Worm (Caenorhabditis elegans) whole organism, L2 larva: ENCODE results near the gene sdhb-1.
A peak's percentile ranks its signal among the peaks of the same experiment; 100 is the strongest.

ENCODE experiments used
- C34F6.9 ChIP-seq: fragments of 150-350 bp; optimal IDR thresholded peaks from 2 replicates; lab custom pipeline; 2014; ENCODE audit warnings: missing biosample characterization, missing genetic modification characterization
- F13H6.1 ChIP-seq: sonication (generic microtip); optimal IDR thresholded peaks from 2 replicates; lab custom pipeline; 2016; ENCODE audit warnings: missing genetic modification characterization, missing compliant biosample characterization
- ZK546.5 ChIP-seq: sonication (generic microtip); optimal IDR thresholded peaks from 2 replicates; lab custom pipeline; 2017; ENCODE audit warnings: missing biosample characterization, missing genetic modification characterization
- alr-1 ChIP-seq: fragments of 150-350 bp; optimal IDR thresholded peaks from 2 replicates; lab custom pipeline; 2014; ENCODE audit warnings: missing biosample characterization, missing genetic modification characterization
- aly-2 ChIP-seq: fragments of 150-350 bp; optimal IDR thresholded peaks from 2 replicates; lab custom pipeline; 2014; ENCODE audit warnings: missing biosample characterization, missing genetic modification characterization
- ama-1 ChIP-seq: fragments of 150-350 bp; optimal IDR thresholded peaks from 2 replicates; lab custom pipeline; 2018; ENCODE audit warnings: inconsistent platforms
- ceh-16 ChIP-seq: fragments of 150-350 bp; optimal IDR thresholded peaks from 2 replicates; lab custom pipeline; 2014; ENCODE audit warnings: missing biosample characterization, missing genetic modification characterization
- ceh-82 ChIP-seq: fragments of 150-350 bp; optimal IDR thresholded peaks from 2 replicates; lab custom pipeline; 2014; ENCODE audit warnings: missing biosample characterization, missing genetic modification characterization
- crh-2 ChIP-seq: sonication (generic microtip); optimal IDR thresholded peaks from 2 replicates; lab custom pipeline; 2017; ENCODE audit warnings: missing biosample characterization, missing genetic modification characterization
- elt-3 ChIP-seq: sonication (generic microtip); optimal IDR thresholded peaks from 2 replicates; lab custom pipeline; 2017; ENCODE audit warnings: missing biosample characterization, missing genetic modification characterization
- fos-1 ChIP-seq: fragments of 150-350 bp; optimal IDR thresholded peaks from 2 replicates; lab custom pipeline; 2014; ENCODE audit warnings: missing biosample characterization, missing genetic modification characterization
- lin-11 ChIP-seq: fragments of 150-350 bp; sonication (generic microtip); optimal IDR thresholded peaks from 2 replicates; lab custom pipeline; 2014; ENCODE audit warnings: missing biosample characterization, missing genetic modification characterization, inconsistent platforms, mixed read lengths
- lin-39 ChIP-seq: fragments of 150-350 bp; optimal IDR thresholded peaks from 2 replicates; lab custom pipeline; 2014; ENCODE audit warnings: missing biosample characterization, missing genetic modification reagents, missing genetic modification characterization
- lsy-2 ChIP-seq, 2 experiments: fragments of 150-350 bp in 1 of 2; sonication (generic microtip) in 1 of 2; optimal IDR thresholded peaks; 2 replicates each; lab custom pipeline; 2014 to 2017; ENCODE audit warnings: missing biosample characterization in 2 of 2, missing genetic modification characterization in 2 of 2
- mab-5 ChIP-seq: fragments of 150-350 bp; optimal IDR thresholded peaks from 2 replicates; lab custom pipeline; 2014; ENCODE audit warnings: missing biosample characterization, missing genetic modification characterization
- nhr-11 ChIP-seq: fragments of 150-350 bp; optimal IDR thresholded peaks from 2 replicates; lab custom pipeline; 2014; ENCODE audit warnings: missing biosample characterization, missing genetic modification characterization
- nhr-129 ChIP-seq: fragments of 150-350 bp; optimal IDR thresholded peaks from 2 replicates; lab custom pipeline; 2014; ENCODE audit warnings: missing biosample characterization, missing genetic modification characterization
- nhr-23 ChIP-seq: fragments of 150-350 bp; optimal IDR thresholded peaks from 2 replicates; lab custom pipeline; 2014; ENCODE audit warnings: missing biosample characterization, missing genetic modification reagents, missing genetic modification characterization
- nhr-25 ChIP-seq: fragments of 150-350 bp; sonication (generic microtip); optimal IDR thresholded peaks from 3 replicates; lab custom pipeline; 2014; ENCODE audit warnings: missing biosample characterization, missing genetic modification characterization
- nhr-6 ChIP-seq: fragments of 150-350 bp; optimal IDR thresholded peaks from 2 replicates; lab custom pipeline; 2014; ENCODE audit warnings: missing biosample characterization, missing genetic modification characterization
- nhr-77 ChIP-seq: fragments of 150-350 bp; optimal IDR thresholded peaks from 2 replicates; lab custom pipeline; 2014; ENCODE audit warnings: missing biosample characterization, missing genetic modification characterization
- sem-4 ChIP-seq: fragments of 150-350 bp; optimal IDR thresholded peaks from 2 replicates; lab custom pipeline; 2014; ENCODE audit warnings: missing biosample characterization, missing genetic modification reagents, missing genetic modification characterization
- sma-3 ChIP-seq: sonication (generic microtip); optimal IDR thresholded peaks from 2 replicates; lab custom pipeline; 2016; ENCODE audit warnings: missing genetic modification reagents, missing genetic modification characterization, missing compliant biosample characterization
- sma-9 ChIP-seq, 2 experiments: fragments of 150-350 bp in 1 of 2; sonication (generic microtip) in 1 of 2; optimal IDR thresholded peaks; 2 replicates each; lab custom pipeline; 2014 to 2016; ENCODE audit warnings: missing genetic modification characterization in 2 of 2, mild to moderate bottlenecking in 1 of 2, missing biosample characterization in 1 of 2, missing compliant biosample characterization in 1 of 2, missing genetic modification reagents in 1 of 2, moderate library complexity in 1 of 2
- unc-55 ChIP-seq: fragments of 150-350 bp; sonication (generic microtip); optimal IDR thresholded peaks from 3 replicates; lab custom pipeline; 2014; ENCODE audit warnings: missing biosample characterization, missing genetic modification reagents, missing genetic modification characterization
- unc-62 ChIP-seq: fragments of 150-350 bp; optimal IDR thresholded peaks from 2 replicates; lab custom pipeline; 2014; ENCODE audit warnings: missing biosample characterization, missing genetic modification reagents, missing genetic modification characterization

sdhb-1 gene

DNA sequence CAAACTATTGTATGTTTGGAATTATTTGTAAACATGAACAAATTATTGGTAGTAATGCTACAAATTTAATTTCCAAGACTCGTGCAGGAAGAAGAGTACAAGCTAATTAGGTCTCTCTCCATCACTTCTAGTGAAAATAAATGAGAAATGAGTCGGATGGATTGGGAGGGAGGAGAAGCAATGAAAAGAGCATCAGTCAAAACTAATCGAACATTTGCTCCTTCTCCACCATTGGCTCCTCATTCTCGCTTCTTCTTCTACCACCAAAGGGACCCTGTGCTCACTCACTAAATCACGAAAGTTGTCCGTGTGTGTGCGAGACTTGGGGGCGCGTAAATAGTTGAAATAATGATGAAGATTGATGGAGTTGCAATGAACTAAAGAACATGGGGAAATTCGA lies 45.7 kb downstream of the sdhb-1 start (continued):
- TF ChIP-seq nhr-6 (tag; lab: Kevin White, UChicago): no peak
- TF ChIP-seq ZK546.5 (tag; lab: Kevin White, UChicago): no peak
- peak; percentile 56 for TF ChIP-seq C34F6.9
- TF ChIP-seq lsy-2 (tag; optimal IDR thresholded peaks at IDR 0.05; lab: Kevin White, UChicago): peak in 1 of 2 experiments; percentile 59
- TF ChIP-seq sem-4: peak; percentile 50
- TF ChIP-seq nhr-23 (tag; lab: Kevin White, UChicago): no peak
- no peak for TF ChIP-seq lin-11 (tag; lab: Kevin White, UChicago)
- no peak for TF ChIP-seq sma-3 (GFP tag; lab: Kevin White, UChicago)
- TF ChIP-seq unc-62 (GFP tag; lab: Kevin White, UChicago): peak; percentile 46
- TF ChIP-seq nhr-11 (tag; lab: Kevin White, UChicago): no peak
- TF ChIP-seq aly-2 (tag; lab: Kevin White, UChicago): no peak
- no peak for TF ChIP-seq nhr-25
- TF ChIP-seq nhr-77 (tag; lab: Kevin White, UChicago): no peak
- TF ChIP-seq ceh-16: no peak
- no peak for TF ChIP-seq ama-1 (lab: Kevin White, UChicago)
- TF ChIP-seq mab-5 (tag; lab: Kevin White, UChicago): peak; percentile 93

DNA sequence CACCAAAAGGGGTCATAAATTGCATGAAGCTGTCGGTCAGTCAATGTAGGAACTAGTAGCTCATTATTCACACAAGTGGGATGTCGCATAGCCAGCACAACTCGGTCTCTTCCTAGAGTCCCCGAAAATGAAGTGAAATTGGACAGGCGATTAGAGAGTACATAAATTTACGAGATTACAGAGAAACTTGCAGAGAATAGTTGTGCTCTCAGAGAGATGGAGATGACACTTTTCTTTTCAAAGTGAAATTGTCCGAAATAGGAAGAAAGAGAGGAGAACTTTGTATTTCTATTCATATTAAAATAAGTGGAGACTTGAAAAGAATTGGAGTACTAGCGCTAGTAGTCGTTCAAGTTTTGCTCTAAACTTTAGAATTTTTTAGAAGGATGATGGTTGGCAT lies 47.0 kb downstream of the sdhb-1 start:
- TF ChIP-seq sma-9 (GFP tag; optimal IDR thresholded peaks at IDR 0.05; lab: Kevin White, UChicago) (peak; percentile 32), sma-9 (tag; optimal IDR thresholded peaks at IDR 0.05; lab: Kevin White, UChicago) (no peak), alr-1 (tag; lab: Kevin White, UChicago) (no peak), lsy-2 (tag; optimal IDR thresholded peaks at IDR 0.05; lab: Kevin White, UChicago) (peak in 1 of 2 experiments; percentile 15), unc-55 (GFP tag; lab: Kevin White, UChicago) (peak; percentile 48)
- TF ChIP-seq, all 48 proteins: peak for 3

DNA sequence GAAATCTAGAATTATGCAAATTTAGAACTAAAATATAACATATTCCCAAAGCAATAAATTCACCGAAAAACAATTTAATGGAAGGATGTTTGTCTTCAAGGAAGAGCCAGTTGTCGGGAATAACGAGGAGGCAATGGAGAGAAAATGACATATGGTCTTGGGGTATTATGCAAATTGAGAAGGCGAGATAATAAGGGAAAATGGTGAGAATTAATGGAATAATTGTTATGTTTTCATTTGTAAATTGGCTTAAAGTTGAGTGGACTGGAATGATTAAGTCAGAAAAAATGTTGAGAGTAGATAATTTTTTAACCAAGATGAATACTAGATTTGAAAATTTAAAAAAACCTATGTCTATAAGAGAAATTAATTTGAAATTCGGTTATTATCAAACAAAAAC lies 47.7 kb downstream of the sdhb-1 start:
- TF ChIP-seq lin-39 (tag; lab: Kevin White, UChicago): no peak

DNA sequence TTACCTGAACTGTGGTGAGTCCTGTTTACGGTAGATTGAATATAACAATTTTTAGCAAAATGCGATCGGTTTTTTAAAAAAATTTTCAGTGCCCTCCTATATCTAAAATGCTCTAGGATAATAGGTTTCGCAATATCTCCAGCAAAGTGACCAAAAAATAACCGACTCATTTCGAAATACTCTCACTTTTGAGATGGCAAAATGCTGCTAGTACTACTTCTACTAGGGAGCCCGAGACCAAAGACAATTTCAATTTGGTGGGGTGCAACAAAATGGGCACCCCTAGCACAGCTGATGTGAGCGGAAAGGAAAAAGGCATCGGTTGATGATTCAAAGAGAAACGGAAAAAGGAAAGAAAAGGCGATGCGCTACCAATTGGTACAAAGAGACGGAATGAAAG lies 49.0 kb downstream of the sdhb-1 start:
- TF ChIP-seq unc-62 (GFP tag; lab: Kevin White, UChicago): no peak
- no peak for TF ChIP-seq nhr-6 (tag; lab: Kevin White, UChicago)
- no peak for TF ChIP-seq crh-2 (tag; lab: Kevin White, UChicago)
- TF ChIP-seq unc-55 (GFP tag; lab: Kevin White, UChicago): peak; percentile 9

DNA sequence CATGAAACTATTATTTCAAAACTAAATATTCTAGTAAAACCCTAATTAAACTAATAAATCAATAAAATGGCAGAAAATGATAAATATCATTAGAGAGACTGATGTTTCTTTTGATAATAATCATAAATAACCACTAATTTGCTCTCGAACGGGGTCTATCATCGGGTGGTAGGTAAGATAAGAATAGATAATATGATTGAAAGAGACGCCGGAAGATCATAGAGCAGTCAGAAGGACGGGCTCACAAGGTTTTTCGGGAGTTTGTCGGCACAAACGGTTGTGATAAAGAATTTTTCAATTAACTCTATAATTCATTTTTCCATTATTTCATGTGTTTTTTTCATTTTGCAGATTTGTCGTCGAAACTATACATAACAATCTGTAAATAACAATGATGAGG lies 51.5 kb downstream of the sdhb-1 start:
- TF ChIP-seq F13H6.1 (tag; lab: Kevin White, UChicago) (peak; percentile 42), crh-2 (tag; lab: Kevin White, UChicago) (peak; percentile 14), nhr-129 (tag; lab: Kevin White, UChicago) (no peak), ceh-82 (tag; lab: Kevin White, UChicago) (no peak), elt-3 (tag; lab: Kevin White, UChicago) (no peak), lin-39 (tag; lab: Kevin White, UChicago) (no peak), fos-1 (tag; lab: Kevin White, UChicago) (peak; percentile 91), sma-9 (GFP tag; optimal IDR thresholded peaks at IDR 0.05; lab: Kevin White, UChicago) (peak; percentile 34), sma-9 (tag; optimal IDR thresholded peaks at IDR 0.05; lab: Kevin White, UChicago) (no peak)
